Worm (Caenorhabditis elegans): ENCODE results near the gene C01G10.1.
"Not testable (repeated sequence)": the region's sequence is repeated elsewhere in the genome, so short reads cannot be mapped to it uniquely, and the experiment has no call there.

Gene C01G10.1

DNA sequence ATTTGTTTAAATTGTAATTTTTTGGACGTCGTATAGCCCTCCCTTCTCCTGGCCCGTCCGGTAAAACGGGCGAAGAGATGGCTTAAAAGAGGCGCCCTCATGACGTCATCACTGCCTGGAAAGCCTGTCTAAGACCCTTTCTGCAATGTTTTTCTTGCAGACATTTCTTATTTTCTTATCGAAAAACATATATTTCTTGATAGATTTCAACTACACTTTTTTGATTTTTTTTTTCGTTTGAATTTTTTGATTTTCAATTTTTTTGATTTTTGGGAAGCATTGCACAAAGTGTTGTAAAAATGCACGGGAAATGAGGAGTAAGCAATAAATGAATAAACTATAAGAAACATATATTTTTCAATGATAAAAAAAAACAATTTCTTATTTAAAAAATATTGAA is 14.4 kb downstream of the C01G10.1 start, which contains the start of gene T01G5.6:
Gene T01G5.6 (minus strand): TSS at position 101 of the 400 bp plus-strand sequence.
- TF ChIP-seq zag-1 (tag; optimal IDR thresholded peaks at IDR 0.05) (no peak), dpl-1 (GFP tag; optimal IDR thresholded peaks at IDR 0.05) (no peak)

DNA sequence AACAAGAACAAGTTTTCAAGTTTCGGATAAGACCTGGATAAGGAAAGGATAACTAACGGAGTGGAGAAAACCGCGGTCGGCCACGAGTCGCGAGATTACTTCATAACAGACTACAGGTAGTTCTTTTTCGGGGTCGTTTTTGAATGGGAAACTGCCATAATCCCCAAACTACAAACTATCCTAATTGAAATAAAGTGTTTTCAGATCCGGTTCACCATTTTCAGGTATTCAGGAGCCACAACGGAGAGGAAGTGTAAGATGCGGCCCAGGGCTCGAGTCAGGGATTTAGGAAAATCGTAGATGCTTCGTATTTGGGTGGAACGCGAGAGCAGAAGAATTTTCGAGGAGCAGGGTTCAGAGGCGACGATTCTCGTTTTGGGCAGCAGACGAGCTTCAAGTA is 16.4 kb downstream of the C01G10.1 start, which contains the start of gene T01G5.8:
Gene T01G5.8 (plus strand): TSS at position 301 of the 400 bp plus-strand sequence.
- TF ChIP-seq daf-19 (GFP tag; conservative IDR thresholded peaks at IDR 0.05); nhr-28 (tag; optimal IDR thresholded peaks at IDR 0.05); tag-97 (GFP tag; IDR thresholded peaks at IDR 0.05): not testable (repeated sequence)

DNA sequence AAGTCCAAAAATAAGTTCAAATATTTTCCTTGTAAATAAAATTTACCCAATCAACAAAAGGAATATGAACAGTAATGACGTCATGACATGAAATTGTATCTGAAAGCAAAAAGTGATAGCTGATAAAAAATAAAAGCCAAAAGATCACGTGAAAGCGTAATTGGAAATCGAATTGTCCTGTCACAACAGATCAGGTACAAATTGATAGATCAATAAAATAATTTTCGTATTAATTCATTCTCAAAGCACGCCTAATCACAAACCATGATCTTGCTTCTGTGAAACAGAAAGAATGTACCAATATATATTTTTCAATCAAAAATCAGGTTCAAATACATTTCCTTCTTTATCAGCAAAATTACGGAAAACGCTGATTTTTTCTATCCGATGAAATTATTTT is 20.0 kb downstream of the C01G10.1 start, which contains the start of gene flor-1:
Gene flor-1 (minus strand): TSS at position 101 of the 400 bp plus-strand sequence.
- TF ChIP-seq dve-1 (tag; optimal IDR thresholded peaks at IDR 0.05; ENCODE audit: insufficient read depth) (peak; percentile 20), ZK337.2 (GFP tag; IDR thresholded peaks at IDR 0.05) (no peak), nhr-111 (GFP tag; optimal IDR thresholded peaks at IDR 0.05) (no peak), nhr-237 (tag; optimal IDR thresholded peaks at IDR 0.05) (no peak), egl-27 (tag; optimal IDR thresholded peaks at IDR 0.05) (no peak), ceh-62 (tag; optimal IDR thresholded peaks at IDR 0.05) (no peak), zip-11 (GFP tag; IDR thresholded peaks at IDR 0.05) (no peak), lin-38 (GFP tag; IDR thresholded peaks at IDR 0.05) (no peak)

DNA sequence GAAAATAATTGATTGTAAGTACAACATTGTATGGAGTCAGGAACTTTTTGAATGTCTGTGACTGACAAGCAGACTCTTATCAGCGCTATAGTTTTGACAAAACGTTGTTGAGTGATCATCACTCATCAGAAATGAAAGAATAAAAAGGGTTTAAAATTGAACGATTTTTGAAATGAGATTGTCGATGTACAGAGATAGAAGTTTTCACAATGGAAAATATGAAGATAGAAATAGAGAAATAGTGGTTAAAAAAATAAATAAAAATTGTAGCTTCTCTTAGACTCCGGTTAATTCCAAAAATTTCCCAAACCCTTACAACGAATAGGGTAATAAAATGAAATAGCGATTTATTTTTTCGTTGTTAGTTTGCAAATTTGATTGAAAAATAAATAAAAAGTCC is 25.6 kb downstream of the C01G10.1 start, which contains the start of gene ugt-30:
Gene ugt-30 (minus strand): TSS at position 101 of the 400 bp plus-strand sequence.
- peak; percentile 40; the same call in 1 of the 2 replicates for TF ChIP-seq dmd-6 (GFP tag; IDR thresholded peaks at IDR 0.05)

DNA sequence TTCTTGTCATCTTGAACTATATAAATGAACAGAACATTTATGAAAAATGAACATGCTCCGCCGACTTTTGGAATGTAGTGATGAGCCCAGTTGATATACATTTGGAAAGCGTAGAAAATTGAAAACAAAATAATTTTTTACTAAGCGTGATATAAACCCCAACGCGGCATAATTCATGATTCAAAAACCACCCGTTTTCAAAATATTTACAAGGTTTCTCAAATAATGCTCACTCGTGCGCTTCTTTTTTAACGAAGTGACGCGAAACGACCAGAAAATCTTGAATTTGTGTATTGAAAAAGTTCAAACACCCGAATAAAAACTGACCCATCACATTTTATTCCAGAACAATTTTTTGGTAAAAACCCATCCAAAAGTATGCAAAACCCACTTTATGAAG is 27.9 kb downstream of the C01G10.1 start, which contains the start of gene srj-27:
Gene srj-27 (minus strand): TSS at position 101 of the 400 bp plus-strand sequence.
- no peak for TF ChIP-seq daf-12 (tag; optimal IDR thresholded peaks at IDR 0.05)
- no peak for TF ChIP-seq hmg-1.1 (GFP tag; IDR thresholded peaks at IDR 0.05)
- TF ChIP-seq nhr-102 (tag; optimal IDR thresholded peaks at IDR 0.05) = no peak
- TF ChIP-seq lin-29 (GFP tag; IDR thresholded peaks at IDR 0.05) = no peak
- TF ChIP-seq ceh-62 (tag; optimal IDR thresholded peaks at IDR 0.05) = no peak
- no peak for TF ChIP-seq dmd-8 (GFP tag; IDR thresholded peaks at IDR 0.05)
- TF ChIP-seq ces-1 (GFP tag; optimal IDR thresholded peaks at IDR 0.05) = no peak
- TF ChIP-seq zip-2 (tag; optimal IDR thresholded peaks at IDR 0.05) = no peak
- no peak for TF ChIP-seq zfp-2 (tag; optimal IDR thresholded peaks at IDR 0.05)
- no peak for TF ChIP-seq ceh-32 (tag; optimal IDR thresholded peaks at IDR 0.05; ENCODE audit: poor library complexity)

DNA sequence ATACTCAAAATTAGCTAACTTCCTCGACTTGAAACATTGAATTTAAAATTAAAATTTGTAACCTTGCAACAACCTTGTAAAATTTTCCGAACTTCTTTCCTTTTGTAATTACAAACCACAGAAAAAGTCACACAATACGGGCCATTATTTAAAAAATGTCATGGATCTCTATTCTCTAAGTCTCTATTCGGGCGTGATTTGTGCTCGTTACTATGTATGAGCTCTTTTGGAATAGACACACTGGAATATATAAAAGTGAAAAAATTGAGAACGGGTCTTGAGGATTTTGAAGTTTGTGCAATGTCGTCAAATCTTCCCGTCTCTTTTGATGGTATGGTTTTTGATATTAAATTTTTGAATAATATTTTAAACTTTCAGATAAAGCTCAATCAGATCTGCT is 28.4 kb downstream of the C01G10.1 start, which contains the start of gene srr-7:
Gene srr-7 (plus strand): TSS at position 301 of the 400 bp plus-strand sequence.
- TF ChIP-seq lsy-2 (tag; optimal IDR thresholded peaks at IDR 0.05) = no peak
- TF ChIP-seq php-3 (GFP tag; IDR thresholded peaks at IDR 0.05) = no peak
- no peak for TF ChIP-seq sdz-12 (GFP tag; optimal IDR thresholded peaks at IDR 0.05)
- TF ChIP-seq lin-1 (GFP tag; IDR thresholded peaks at IDR 0.05) = no peak
- no peak for TF ChIP-seq gei-8 (GFP tag; optimal IDR thresholded peaks at IDR 0.05)
- TF ChIP-seq F37D6.2 (tag; optimal IDR thresholded peaks at IDR 0.05) = no peak
- no peak for TF ChIP-seq aha-1 (tag)
- no peak for TF ChIP-seq aly-2 (tag; optimal IDR thresholded peaks at IDR 0.05)
- no peak for TF ChIP-seq R02D3.7 (tag; optimal IDR thresholded peaks at IDR 0.05)
- TF ChIP-seq pha-4 (GFP tag; IDR thresholded peaks at IDR 0.05) = no peak
- TF ChIP-seq pha-4 (tag; optimal IDR thresholded peaks at IDR 0.05) = no peak
- no peak for TF ChIP-seq snpc-1.2 (GFP tag; IDR thresholded peaks at IDR 0.05)
- no peak for TF ChIP-seq F49E8.2 (tag; optimal IDR thresholded peaks at IDR 0.05; ENCODE audit: borderline replicate concordance)
- no peak for TF ChIP-seq F26F4.8 (GFP tag; conservative IDR thresholded peaks at IDR 0.05)
- no peak for TF ChIP-seq nhr-11 (tag; optimal IDR thresholded peaks at IDR 0.05)
- no peak for TF ChIP-seq nhr-10 (tag; optimal IDR thresholded peaks at IDR 0.05)
- TF ChIP-seq snpc-4 (tag; optimal IDR thresholded peaks at IDR 0.05) = no peak
